Worm (Caenorhabditis elegans) whole organism, L4 larva: Measurements from ENCODE around the gene T15H9.5.

Experiments
- ama-1 ChIP-seq: fragments of 150-350 bp; optimal IDR thresholded peaks from 2 replicates; lab custom pipeline; 2014; ENCODE audit warnings: inconsistent platforms, mixed read lengths
- ceh-20 ChIP-seq: fragments of 200-800 bp; sonication (Bioruptor generic); IDR thresholded peaks from 2 replicates; pipeline ENCODE4 v1.3.6; 2022; ENCODE audit warnings: missing genetic modification reagents, missing genetic modification characterization, missing compliant biosample characterization
- lim-7 ChIP-seq: fragments of 200-800 bp; sonication (Bioruptor generic); IDR thresholded peaks from 2 replicates; pipeline ENCODE4 v1.3.6; 2022; ENCODE audit warnings: missing genetic modification characterization, missing compliant biosample characterization
- lin-39 ChIP-seq: fragments of 150-350 bp; optimal IDR thresholded peaks from 2 replicates; lab custom pipeline; 2014; ENCODE audit warnings: missing biosample characterization, missing genetic modification reagents, missing genetic modification characterization
- unc-62 ChIP-seq, 3 experiments: fragments of 150-350 bp in 1 of 3; sonication (generic microtip); optimal IDR thresholded peaks in 2 of 3; peaks in 1 of 3; 1 replicate in 1 of 3; 2 replicates in 2 of 3; lab custom pipeline; 2014 to 2017; ENCODE audit warnings: missing biosample characterization in 3 of 3, missing genetic modification characterization in 3 of 3, missing genetic modification reagents in 3 of 3, missing genotype in 1 of 3

DNA sequence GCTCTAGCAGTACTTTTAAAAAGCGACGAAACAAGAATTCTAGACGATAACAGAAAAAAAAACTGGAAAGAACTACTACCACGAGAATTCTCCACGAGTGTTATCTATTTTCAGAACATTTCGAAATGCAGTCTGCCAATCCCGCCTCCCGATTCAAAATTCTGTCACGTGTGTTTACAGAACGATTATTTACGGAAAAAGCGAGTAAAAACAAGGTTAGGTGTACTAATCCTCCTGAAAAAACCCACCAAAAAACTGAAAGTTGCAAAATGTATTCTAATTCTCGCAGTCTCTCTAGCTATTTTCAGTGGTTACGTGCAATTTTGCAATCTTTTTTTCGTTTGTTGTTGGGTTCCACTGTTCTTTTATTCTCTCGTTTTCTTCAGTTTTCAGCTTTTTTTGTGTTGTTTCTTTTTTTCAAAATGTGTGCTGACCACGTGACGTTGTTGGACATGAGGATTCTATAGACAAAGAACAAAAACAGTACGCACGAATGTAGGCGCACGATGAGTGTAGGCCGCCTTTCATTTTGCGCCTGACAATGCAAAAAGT lies 4.7 kb downstream of the T15H9.5 start:
- TF ChIP-seq unc-62 (GFP tag; optimal IDR thresholded peaks at IDR 0.05 in 1 of 2; lab: Kevin White, UChicago) = no peak
- TF ChIP-seq unc-62 (tag; optimal IDR thresholded peaks at IDR 0.05; lab: Kevin White, UChicago) = no peak
- no peak for TF ChIP-seq lin-39 (tag; lab: Kevin White, UChicago)
- TF ChIP-seq ceh-20 (GFP tag; lab: Robert Waterston, UW) = no peak
- TF ChIP-seq lim-7 (GFP tag; lab: Robert Waterston, UW) = no peak
- no peak for TF ChIP-seq ama-1 (lab: Kevin White, UChicago)
